Worm (Caenorhabditis elegans) whole organism, L1 larva: ENCODE data around the gene F21C10.5.

Source experiments
- alr-1 ChIP-seq: fragments of 200-800 bp; sonication (Bioruptor generic); optimal IDR thresholded peaks from 2 replicates; lab custom pipeline; 2018; ENCODE audit warnings: borderline replicate concordance, mild to moderate bottlenecking, missing genetic modification characterization, missing compliant biosample characterization
- ama-1 ChIP-seq: fragments of 150-350 bp; optimal IDR thresholded peaks from 2 replicates; lab custom pipeline; 2014
- ceh-82 ChIP-seq, 3 experiments: fragments of 150-350 bp in 1 of 3; sonication (generic microtip) in 2 of 3; optimal IDR thresholded peaks; 2 replicates each; lab custom pipeline; 2014 to 2017; ENCODE audit warnings: missing biosample characterization in 3 of 3, missing genetic modification characterization in 3 of 3
- mdl-1 ChIP-seq, 2 experiments: fragments of 150-350 bp; optimal IDR thresholded peaks; 2 replicates each; lab custom pipeline; 2014 to 2017; ENCODE audit warnings: missing biosample characterization in 2 of 2, missing genetic modification characterization in 2 of 2, inconsistent platforms in 1 of 2
- unc-86 ChIP-seq: sonication (generic microtip); optimal IDR thresholded peaks from 2 replicates; lab custom pipeline; 2016; ENCODE audit warnings: missing genetic modification characterization, missing compliant biosample characterization
- ztf-11 ChIP-seq, 2 experiments: sonication (generic microtip); optimal IDR thresholded peaks; 2 replicates each; lab custom pipeline; 2016 to 2017; ENCODE audit warnings: missing genetic modification characterization in 2 of 2, missing biosample characterization in 1 of 2, missing compliant biosample characterization in 1 of 2

- no peak for TF ChIP-seq ceh-82 (tag; optimal IDR thresholded peaks at IDR 0.05; lab: Kevin White, UChicago)
- no peak for TF ChIP-seq ztf-11 (tag; optimal IDR thresholded peaks at IDR 0.05; lab: Kevin White, UChicago)
- TF ChIP-seq ama-1 (lab: Kevin White, UChicago): no peak
- TF ChIP-seq mdl-1 (tag; optimal IDR thresholded peaks at IDR 0.05; lab: Kevin White, UChicago): no peak
- no peak for TF ChIP-seq unc-86 (tag; lab: Kevin White, UChicago)
- TF ChIP-seq alr-1 (tag; lab: Kevin White, UChicago): no peak
These were observed 16.2 kb upstream of the F21C10.5 start, which contains the start of gene pqn-31 for ce11 chrV:9109281-9109680.
